Worm (Caenorhabditis elegans) whole organism, L1 larva: Measurements from ENCODE around the gene frpr-15.

Experiments
- elt-2 ChIP-seq: sonication (generic microtip); optimal IDR thresholded peaks from 2 replicates; lab custom pipeline; 2016; ENCODE audit warnings: missing genetic modification characterization, mild to moderate bottlenecking, inconsistent platforms, missing compliant biosample characterization, missing genetic modification reagents
- elt-3 ChIP-seq, 6 experiments: fragments of 150-350 bp in 1 of 6; sonication (generic microtip); optimal IDR thresholded peaks; 2 replicates each; lab custom pipeline; 2017 to 2018; ENCODE audit warnings: missing biosample characterization in 6 of 6, missing genetic modification characterization in 6 of 6, inconsistent platforms in 1 of 6
- lin-13 ChIP-seq: fragments of 150-350 bp; optimal IDR thresholded peaks from 2 replicates; lab custom pipeline; 2014; ENCODE audit warnings: missing biosample characterization, missing genetic modification reagents, missing genetic modification characterization
- nhr-237 ChIP-seq: fragments of 150-350 bp; optimal IDR thresholded peaks from 2 replicates; lab custom pipeline; 2014; ENCODE audit warnings: missing biosample characterization, missing genetic modification characterization
- nhr-77 ChIP-seq: fragments of 150-350 bp; optimal IDR thresholded peaks from 2 replicates; lab custom pipeline; 2014; ENCODE audit warnings: missing biosample characterization, missing genetic modification characterization
- rnt-1 ChIP-seq: sonication (generic microtip); optimal IDR thresholded peaks from 2 replicates; lab custom pipeline; 2016; ENCODE audit warnings: mild to moderate bottlenecking, missing genetic modification characterization, moderate library complexity, missing compliant biosample characterization
- tbx-2 ChIP-seq: sonication (generic microtip); optimal IDR thresholded peaks from 2 replicates; lab custom pipeline; 2016; ENCODE audit warnings: missing genetic modification characterization, missing compliant biosample characterization
- zip-4 ChIP-seq: fragments of 200-800 bp; sonication (Bioruptor generic); optimal IDR thresholded peaks from 2 replicates; lab custom pipeline; 2018; ENCODE audit warnings: mild to moderate bottlenecking, missing genetic modification characterization, moderate library complexity, missing compliant biosample characterization

DNA sequence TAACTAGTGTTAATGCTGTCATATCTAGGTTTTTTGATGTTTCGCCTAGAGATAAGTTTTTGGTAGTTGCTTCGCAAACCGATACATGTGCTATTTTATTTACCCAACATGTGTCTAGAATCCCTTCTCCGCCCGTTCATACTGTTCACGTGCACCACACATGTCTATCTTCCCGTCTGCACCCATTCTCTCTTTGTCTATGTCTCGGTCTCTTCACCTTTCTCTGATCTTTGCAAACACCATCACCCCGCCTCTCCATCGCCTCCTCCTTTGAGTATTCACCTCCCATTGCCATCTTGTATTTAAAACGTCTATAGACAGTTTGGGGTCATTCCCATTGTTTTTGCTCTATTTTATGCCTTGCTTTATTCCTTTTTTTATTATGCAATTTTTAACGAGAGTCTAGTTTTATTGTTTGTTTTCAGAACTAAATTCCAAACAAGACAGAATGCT is 42.6 kb upstream of the frpr-15 start, which contains the start of gene F56H9.2:
- TF ChIP-seq rnt-1 (tag; lab: Kevin White, UChicago) (peak; percentile 88), nhr-77 (tag; lab: Kevin White, UChicago) (peak; percentile 58), elt-2 (tag; lab: Kevin White, UChicago) (peak; percentile 89), lin-13 (GFP tag; lab: Kevin White, UChicago) (peak; percentile 8), zip-4 (GFP tag; lab: Kevin White, UChicago) (no peak), nhr-237 (tag; lab: Kevin White, UChicago) (no peak), elt-3 (tag; optimal IDR thresholded peaks at IDR 0.05; lab: Kevin White, UChicago) (peak in 3 of 6 experiments; percentile 68 to 92 (median 70)), tbx-2 (tag; lab: Kevin White, UChicago) (peak; percentile 83)
